Worm (Caenorhabditis elegans): ENCODE data around the gene trx-2.

Gene trx-2

ce11 chrV:10342904-10343303 is 28.4 kb downstream of the trx-2 start, which contains the start of gene K07C5.3:
K07C5.3 (plus strand) TSS chrV:10343032.
- TF ChIP-seq ztf-23 (GFP tag; IDR thresholded peaks at IDR 0.05) (no peak), ref-1 (GFP tag; conservative IDR thresholded peaks at IDR 0.05) (no peak), ztf-29 (GFP tag; IDR thresholded peaks at IDR 0.05) (no peak), flt-1 (GFP tag; IDR thresholded peaks at IDR 0.05) (no peak), T22C8.4 (GFP tag; IDR thresholded peaks at IDR 0.05) (no peak), klf-2 (GFP tag; conservative IDR thresholded peaks at IDR 0.05) (no peak)

DNA sequence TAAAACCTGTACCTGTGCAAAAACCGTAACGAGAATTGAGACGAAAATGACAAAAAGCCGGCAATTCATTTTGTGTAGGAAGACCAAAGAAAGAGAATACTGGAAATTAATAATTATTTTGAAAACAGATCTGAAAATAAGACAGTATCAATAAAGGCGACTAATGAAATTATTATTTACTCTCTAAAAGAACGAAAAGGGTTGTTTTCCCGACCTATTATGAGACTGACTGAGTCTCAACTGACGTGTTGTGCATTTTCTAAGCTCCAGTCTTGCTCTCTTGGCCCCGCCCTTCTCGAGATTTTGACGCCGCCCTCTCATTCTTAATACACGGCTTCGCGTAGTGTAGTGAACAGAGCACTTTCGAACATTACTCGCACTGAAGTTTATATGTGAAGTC is 35.6 kb downstream of the trx-2 start, which contains the start of gene K07C5.9:
Gene K07C5.9, minus strand, starts transcription at position 101 of the 400 bp plus-strand sequence.
- no peak for TF ChIP-seq klf-2 (GFP tag; conservative IDR thresholded peaks at IDR 0.05)
- no peak for TF ChIP-seq med-1 (GFP tag; optimal IDR thresholded peaks at IDR 0.05; ENCODE audit: insufficient read depth)
- TF ChIP-seq T22C8.4 (GFP tag; IDR thresholded peaks at IDR 0.05), result no peak
- no peak for TF ChIP-seq ref-1 (GFP tag; conservative IDR thresholded peaks at IDR 0.05)
- no peak for TF ChIP-seq flt-1 (GFP tag; IDR thresholded peaks at IDR 0.05)
- TF ChIP-seq cog-1 (tag; optimal IDR thresholded peaks at IDR 0.05), result no peak
- no peak for TF ChIP-seq ztf-23 (GFP tag; IDR thresholded peaks at IDR 0.05)
- TF ChIP-seq tab-1 (GFP tag; IDR thresholded peaks at IDR 0.05), result no peak
- no peak for TF ChIP-seq ztf-29 (GFP tag; IDR thresholded peaks at IDR 0.05)

ce11 chrV:10352928-10353427 is 38.5 kb downstream of the trx-2 start, which contains the start of gene nol-56:
nol-56 (minus strand) TSS chrV:10352978.
- no peak for TF ChIP-seq tab-1 (GFP tag; IDR thresholded peaks at IDR 0.05)
- no peak for TF ChIP-seq ztf-29 (GFP tag; IDR thresholded peaks at IDR 0.05)
- TF ChIP-seq flt-1 (GFP tag; IDR thresholded peaks at IDR 0.05), result no peak
- no peak for TF ChIP-seq cog-1 (tag; optimal IDR thresholded peaks at IDR 0.05)
- no peak for TF ChIP-seq klf-2 (GFP tag; conservative IDR thresholded peaks at IDR 0.05)
- TF ChIP-seq T22C8.4 (GFP tag; IDR thresholded peaks at IDR 0.05), result no peak
- TF ChIP-seq ref-1 (GFP tag; conservative IDR thresholded peaks at IDR 0.05), result no peak
- TF ChIP-seq med-1 (GFP tag; optimal IDR thresholded peaks at IDR 0.05; ENCODE audit: insufficient read depth), result no peak
- TF ChIP-seq ztf-23 (GFP tag; IDR thresholded peaks at IDR 0.05), result no peak

DNA sequence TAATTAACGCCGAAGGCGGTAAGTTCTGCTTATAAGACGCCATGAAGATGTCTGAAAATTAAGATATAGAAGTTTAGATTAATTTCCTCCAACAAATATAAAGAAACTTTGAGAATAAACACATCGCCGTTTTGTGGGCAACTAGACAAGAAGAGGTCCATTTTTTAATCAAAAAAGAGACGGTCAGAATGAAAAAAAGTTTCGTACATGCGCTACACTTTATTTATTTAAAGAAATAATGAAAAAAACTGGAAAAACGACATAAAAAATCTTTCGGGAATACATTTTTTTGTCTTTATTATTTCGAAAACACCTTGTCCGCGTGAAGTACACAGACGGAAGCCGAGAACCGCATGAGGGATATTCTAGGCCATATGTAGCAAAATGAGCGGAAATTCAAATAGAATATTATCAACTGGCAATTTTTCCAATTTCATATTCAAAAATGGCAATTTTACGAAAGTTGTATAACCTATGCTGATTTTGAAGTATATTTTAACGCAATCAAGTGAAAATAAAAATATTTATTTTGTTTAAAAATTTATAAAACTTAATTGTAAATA is 41.4 kb downstream of the trx-2 start, which contains the start of gene sluh-7:
Gene sluh-7, minus strand, starts transcription at position 51 of the 563 bp plus-strand sequence.
- TF ChIP-seq cog-1 (tag; optimal IDR thresholded peaks at IDR 0.05) (peak; percentile 46), tab-1 (GFP tag; IDR thresholded peaks at IDR 0.05) (no peak), ref-1 (GFP tag; conservative IDR thresholded peaks at IDR 0.05) (no peak), ztf-29 (GFP tag; IDR thresholded peaks at IDR 0.05) (peak; percentile 70; the same call in 1 of the 2 replicates), med-1 (GFP tag; optimal IDR thresholded peaks at IDR 0.05; ENCODE audit: insufficient read depth) (no peak), ztf-23 (GFP tag; IDR thresholded peaks at IDR 0.05) (peak; percentile 75), klf-2 (GFP tag; conservative IDR thresholded peaks at IDR 0.05) (0 out of 2 replicates have a peak, but pooled peaks have one; percentile 31), flt-1 (GFP tag; IDR thresholded peaks at IDR 0.05) (peak; percentile 79), T22C8.4 (GFP tag; IDR thresholded peaks at IDR 0.05) (no peak; the same call in 1 of the 2 replicates)

ce11 chrV:10357467-10357953 is 43.0 kb downstream of the trx-2 start, which contains the start of gene ceeh-2:
ceeh-2 (minus strand) TSS chrV:10357903.
- TF ChIP-seq ztf-23 (GFP tag; IDR thresholded peaks at IDR 0.05), result no peak
- no peak for TF ChIP-seq ztf-29 (GFP tag; IDR thresholded peaks at IDR 0.05)

- no peak for TF ChIP-seq tab-1 (GFP tag; IDR thresholded peaks at IDR 0.05)
- no peak for TF ChIP-seq T22C8.4 (GFP tag; IDR thresholded peaks at IDR 0.05)
- TF ChIP-seq flt-1 (GFP tag; IDR thresholded peaks at IDR 0.05), result no peak
- no peak for TF ChIP-seq klf-2 (GFP tag; conservative IDR thresholded peaks at IDR 0.05)
- no peak for TF ChIP-seq ref-1 (GFP tag; conservative IDR thresholded peaks at IDR 0.05)
- no peak for TF ChIP-seq med-1 (GFP tag; optimal IDR thresholded peaks at IDR 0.05; ENCODE audit: insufficient read depth)
- no peak for TF ChIP-seq ztf-23 (GFP tag; IDR thresholded peaks at IDR 0.05)
- no peak for TF ChIP-seq ztf-29 (GFP tag; IDR thresholded peaks at IDR 0.05)
- TF ChIP-seq cog-1 (tag; optimal IDR thresholded peaks at IDR 0.05), result no peak
Measured at ce11 chrV:10358238-10358637, 43.8 kb downstream of the trx-2 start, which contains the start of gene ttll-15. ttll-15 (plus strand) TSS chrV:10358538.

- TF ChIP-seq ref-1 (GFP tag; conservative IDR thresholded peaks at IDR 0.05) (no peak), T22C8.4 (GFP tag; IDR thresholded peaks at IDR 0.05) (no peak), tab-1 (GFP tag; IDR thresholded peaks at IDR 0.05) (no peak), cog-1 (tag; optimal IDR thresholded peaks at IDR 0.05) (no peak), ztf-29 (GFP tag; IDR thresholded peaks at IDR 0.05) (no peak), klf-2 (GFP tag; conservative IDR thresholded peaks at IDR 0.05) (no peak), ztf-23 (GFP tag; IDR thresholded peaks at IDR 0.05) (no peak), flt-1 (GFP tag; IDR thresholded peaks at IDR 0.05) (no peak), med-1 (GFP tag; optimal IDR thresholded peaks at IDR 0.05; ENCODE audit: insufficient read depth) (no peak)
Measured at ce11 chrV:10360186-10360585, 45.7 kb downstream of the trx-2 start.

DNA sequence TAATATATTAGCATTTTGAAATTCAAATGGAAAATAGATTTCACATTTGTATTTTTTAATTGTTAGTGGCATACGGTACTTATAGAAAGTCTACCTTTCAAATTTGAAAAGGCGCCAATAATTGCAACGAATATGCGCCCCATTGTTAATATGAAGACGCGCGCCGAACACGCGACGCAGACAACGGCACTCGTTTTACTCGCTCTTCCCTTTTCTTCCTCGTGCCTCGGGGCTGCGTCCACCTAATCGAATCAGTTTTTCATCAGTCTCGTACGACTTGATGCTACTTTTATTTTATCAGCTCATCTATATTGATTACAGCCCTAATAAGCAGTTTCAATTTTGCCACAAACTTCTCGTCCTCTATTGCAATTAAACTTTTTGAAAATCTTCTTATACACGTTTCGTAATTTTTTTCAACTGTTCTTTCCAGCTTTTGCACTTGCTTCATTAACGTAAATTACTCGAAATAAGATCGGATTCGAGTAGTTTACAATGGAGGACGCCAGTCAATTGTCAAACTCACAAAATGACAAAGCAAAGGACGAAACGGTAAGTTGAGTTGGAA is 47.4 kb downstream of the trx-2 start, which contains the start of gene cash-1:
Gene cash-1, plus strand, starts transcription at position 432 of the 568 bp plus-strand sequence.
- TF ChIP-seq ref-1 (GFP tag; conservative IDR thresholded peaks at IDR 0.05) (no peak), ztf-23 (GFP tag; IDR thresholded peaks at IDR 0.05) (0 out of 2 replicates have a peak, but pooled peaks have one; percentile 18)

ce11 chrV:10363834-10364233 is 49.4 kb downstream of the trx-2 start:
- TF ChIP-seq T22C8.4 (GFP tag; IDR thresholded peaks at IDR 0.05) (no peak), med-1 (GFP tag; optimal IDR thresholded peaks at IDR 0.05; ENCODE audit: insufficient read depth) (no peak), ztf-23 (GFP tag; IDR thresholded peaks at IDR 0.05) (no peak), klf-2 (GFP tag; conservative IDR thresholded peaks at IDR 0.05) (no peak), flt-1 (GFP tag; IDR thresholded peaks at IDR 0.05) (no peak), cog-1 (tag; optimal IDR thresholded peaks at IDR 0.05) (no peak), ztf-29 (GFP tag; IDR thresholded peaks at IDR 0.05) (no peak), ref-1 (GFP tag; conservative IDR thresholded peaks at IDR 0.05) (no peak), tab-1 (GFP tag; IDR thresholded peaks at IDR 0.05) (no peak)
